Fruit fly (Drosophila melanogaster): ENCODE measurements around the gene cyst.

Gene cyst

DNA sequence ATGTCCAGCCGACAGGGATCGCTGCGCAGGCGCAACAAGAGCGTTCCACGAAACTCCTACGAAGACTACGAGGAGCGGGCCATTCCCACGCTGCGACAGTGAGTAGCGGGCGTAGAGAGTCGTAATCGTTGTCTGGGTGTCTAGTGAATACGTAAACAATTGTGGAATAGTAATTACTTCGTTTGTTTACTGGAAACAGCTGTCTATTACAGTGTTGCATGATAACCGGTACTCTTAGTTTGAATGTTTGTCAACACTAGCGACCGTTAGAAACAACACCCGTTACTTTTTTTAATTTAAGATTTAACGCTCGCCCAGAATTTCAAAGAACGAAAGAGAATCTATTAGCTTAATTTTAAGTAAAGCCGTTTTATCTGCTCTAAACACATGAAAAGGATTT, 21.5 kb upstream of the cyst start, which contains the start of gene CG10165 (continued):
- TF ChIP-seq CrebB (tag; optimal IDR thresholded peaks at IDR 0.05) (no peak), stwl (tag; optimal IDR thresholded peaks at IDR 0.05) (peak; percentile 49), BEAF-32 (GFP tag; optimal IDR thresholded peaks at IDR 0.05) (peak; percentile 12), fd102C (GFP tag; optimal IDR thresholded peaks at IDR 0.05) (no peak), Eip74EF (GFP tag; optimal IDR thresholded peaks at IDR 0.05) (no peak), Hr39 (optimal IDR thresholded peaks at IDR 0.05) (no peak), pzg (GFP tag; optimal IDR thresholded peaks at IDR 0.05) (peak; percentile 43), tx (GFP tag; optimal IDR thresholded peaks at IDR 0.05) (no peak), Ets65A (GFP tag) (no peak), crp (GFP tag; optimal IDR thresholded peaks at IDR 0.05) (peak; percentile 49 to 88), row (GFP tag; IDR thresholded peaks at IDR 0.05) (no peak), lilli (GFP tag; optimal IDR thresholded peaks at IDR 0.05) (no peak), sqz (GFP tag; optimal IDR thresholded peaks at IDR 0.05) (no peak), Dad (GFP tag; optimal IDR thresholded peaks at IDR 0.05) (no peak), sens (GFP tag) (peak; percentile 70), MBD-R2 (GFP tag; IDR thresholded peaks at IDR 0.05) (peak; percentile 83), Mrtf (GFP tag; IDR thresholded peaks at IDR 0.05) (no peak), CG6254 (GFP tag; optimal IDR thresholded peaks at IDR 0.05) (no peak), Oaz (GFP tag; IDR thresholded peaks at IDR 0.05) (no peak), Nf-YC (tag; optimal IDR thresholded peaks at IDR 0.05) (no peak), CG11093 (GFP tag; IDR thresholded peaks at IDR 0.05) (no peak), ftz-f1 (GFP tag; optimal IDR thresholded peaks at IDR 0.05) (no peak), CG16813 (GFP tag; IDR thresholded peaks at IDR 0.05; ENCODE audit: partially characterized antibody) (no peak), H2.0 (GFP tag; IDR thresholded peaks at IDR 0.05) (no peak), Myb (GFP tag; optimal IDR thresholded peaks at IDR 0.05) (peak; percentile 96), Fer2 (tag; optimal IDR thresholded peaks at IDR 0.05) (no peak), CG10366 (GFP tag; IDR thresholded peaks at IDR 0.05) (no peak), Kr (GFP tag; optimal IDR thresholded peaks at IDR 0.05) (no peak), TFAM (GFP tag; optimal IDR thresholded peaks at IDR 0.05) (no peak), mam (GFP tag; optimal IDR thresholded peaks at IDR 0.05) (no peak), CG8765 (GFP tag; IDR thresholded peaks at IDR 0.05) (no peak), lola (GFP tag; optimal IDR thresholded peaks at IDR 0.05) (no peak), CG8089 (GFP tag; optimal IDR thresholded peaks at IDR 0.05) (no peak), E2f2 (GFP tag; IDR thresholded peaks at IDR 0.05) (0 out of 2 replicates have a peak, but pooled peaks have one; percentile 12), CG4328 (GFP tag; optimal IDR thresholded peaks at IDR 0.05) (no peak), CG17612 (GFP tag; IDR thresholded peaks at IDR 0.05) (no peak), bigmax (GFP tag; optimal IDR thresholded peaks at IDR 0.05) (no peak), ewg (GFP tag; optimal IDR thresholded peaks at IDR 0.05) (peak; percentile 33), CG4404 (GFP tag; IDR thresholded peaks at IDR 0.05) (no peak), inv (GFP tag; IDR thresholded peaks at IDR 0.05; ENCODE audit: partially characterized antibody) (no peak), CG14441 (GFP tag; IDR thresholded peaks at IDR 0.05) (no peak), Doc3 (GFP tag; IDR thresholded peaks at IDR 0.05; ENCODE audit: partially characterized antibody) (no peak), CG18599 (GFP tag; optimal IDR thresholded peaks at IDR 0.05) (no peak), vvl (GFP tag; IDR thresholded peaks at IDR 0.05) (peak; percentile 47; the same call in 1 of the 2 replicates), tll (GFP tag; optimal IDR thresholded peaks at IDR 0.05) (no peak), CG6272 (GFP tag; IDR thresholded peaks at IDR 0.05) (no peak), Xbp1 (GFP tag; optimal IDR thresholded peaks at IDR 0.05) (no peak), sug (tag; optimal IDR thresholded peaks at IDR 0.05) (no peak), CG14710 (tag; optimal IDR thresholded peaks at IDR 0.05) (peak; percentile 26), Awh (GFP tag; IDR thresholded peaks at IDR 0.05) (no peak), CG18011 (GFP tag; optimal IDR thresholded peaks at IDR 0.05) (no peak)
